Fruit fly (Drosophila melanogaster): ENCODE results near the gene CG4036.

The CG4036 gene

DNA sequence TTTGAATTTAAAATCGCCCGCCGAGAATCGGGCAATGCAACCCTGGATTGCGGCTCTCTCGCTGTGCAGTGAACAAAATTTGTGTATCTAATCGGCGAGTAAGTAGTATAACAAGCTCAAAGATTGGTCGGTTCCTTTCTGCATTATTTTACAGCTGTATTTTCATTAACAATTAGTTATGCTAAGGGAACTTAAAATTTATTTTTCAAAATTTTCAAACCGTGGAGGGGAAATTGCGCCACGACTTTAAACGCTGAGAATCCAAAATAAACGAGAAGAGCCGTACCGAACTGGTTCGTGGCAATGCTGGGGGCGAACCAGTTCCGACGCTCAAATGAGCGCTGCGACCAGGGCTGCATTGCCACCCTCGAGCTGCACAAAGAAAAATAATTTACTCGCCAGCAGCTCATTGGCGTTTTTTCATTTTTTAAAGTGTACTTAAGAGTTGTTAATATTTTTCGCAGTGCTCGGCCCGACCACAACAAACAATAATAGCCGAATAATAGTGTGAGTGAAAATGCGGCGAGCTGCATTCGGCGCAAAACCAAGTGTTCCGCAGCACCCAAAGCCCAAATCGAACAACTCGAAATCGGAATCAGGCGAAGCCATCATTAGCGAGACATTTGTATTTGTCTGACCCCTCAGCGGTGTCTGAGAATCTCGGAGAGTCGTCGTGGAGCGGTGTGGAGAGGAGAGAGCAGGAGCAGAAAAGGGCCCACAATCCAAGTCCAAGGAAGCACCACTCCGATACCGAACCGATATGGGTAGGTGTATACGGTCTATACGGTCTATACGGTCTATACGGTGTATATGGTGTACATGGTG is 32.5 kb upstream of the CG4036 start, which contains the start of gene zf30C (continued):
- TF ChIP-seq seq (GFP tag; IDR thresholded peaks at IDR 0.05) (peak; percentile 86), Ets97D (GFP tag; optimal IDR thresholded peaks at IDR 0.05) (peak; percentile 75), CG6765 (GFP tag; optimal IDR thresholded peaks at IDR 0.05) (peak; percentile 55), ase (GFP tag; IDR thresholded peaks at IDR 0.05) (peak; percentile 77), CG4854 (GFP tag; optimal IDR thresholded peaks at IDR 0.05) (peak; percentile 76), Lhr (GFP tag; optimal IDR thresholded peaks at IDR 0.05) (peak; percentile 69), B-H1 (GFP tag; IDR thresholded peaks at IDR 0.05) (peak; percentile 79), CG30020 (tag; optimal IDR thresholded peaks at IDR 0.05) (peak; percentile 37), lov (optimal IDR thresholded peaks at IDR 0.05) (no peak), lov (GFP tag; IDR thresholded peaks at IDR 0.05) (peak; percentile 81; the same call in 2 of the 3 replicates), CG4328 (GFP tag; optimal IDR thresholded peaks at IDR 0.05) (peak; percentile 75), Sry-δ (GFP tag; optimal IDR thresholded peaks at IDR 0.05) (peak; percentile 75), Stat92E (GFP tag; optimal IDR thresholded peaks at IDR 0.05) (peak in 1 of 3 experiments; percentile 33), fu2 (GFP tag; optimal IDR thresholded peaks at IDR 0.05) (peak; percentile 89), dmrt11E (tag; optimal IDR thresholded peaks at IDR 0.05) (peak; percentile 47), CG8944 (GFP tag; optimal IDR thresholded peaks at IDR 0.05) (peak; percentile 94), CG12744 (GFP tag; optimal IDR thresholded peaks at IDR 0.05) (peak; percentile 82), CG7357 (GFP tag; IDR thresholded peaks at IDR 0.05) (peak; percentile 63; the same call in 1 of the 3 replicates), CG13123 (GFP tag; optimal IDR thresholded peaks at IDR 0.05) (peak; percentile 78), Nf-YC (tag; optimal IDR thresholded peaks at IDR 0.05) (peak; percentile 69), CG9876 (GFP tag; optimal IDR thresholded peaks at IDR 0.05) (peak; percentile 85), HLH3B (GFP tag; IDR thresholded peaks at IDR 0.05) (peak; percentile 70), Drgx (GFP tag; IDR thresholded peaks at IDR 0.05) (peak; percentile 86), CG32767 (GFP tag; IDR thresholded peaks at IDR 0.05) (no peak; the same call in none of the 2 replicates), ewg (GFP tag; optimal IDR thresholded peaks at IDR 0.05) (peak; percentile 56), tup (GFP tag; optimal IDR thresholded peaks at IDR 0.05) (peak; percentile 79), onecut (GFP tag; IDR thresholded peaks at IDR 0.05) (peak; percentile 77), CG16863 (GFP tag; optimal IDR thresholded peaks at IDR 0.05) (peak; percentile 84), esg (GFP tag; conservative IDR thresholded peaks at IDR 0.05) (peak; percentile 49; the same call in 1 of the 2 replicates), mld (GFP tag; IDR thresholded peaks at IDR 0.05; ENCODE audit: partially characterized antibody) (no peak), run (tag; optimal IDR thresholded peaks at IDR 0.05) (peak; percentile 31), Hey (tag; optimal IDR thresholded peaks at IDR 0.05) (peak; percentile 28), CG43689 (GFP tag; IDR thresholded peaks at IDR 0.05) (peak; percentile 43; the same call in 1 of the 2 replicates), Aef1 (GFP tag; IDR thresholded peaks at IDR 0.05) (peak; percentile 87), oc (tag; optimal IDR thresholded peaks at IDR 0.05) (peak; percentile 42), Lpt (GFP tag; optimal IDR thresholded peaks at IDR 0.05) (no peak), Ptx1 (GFP tag; IDR thresholded peaks at IDR 0.05) (peak; percentile 85), Eip74EF (GFP tag; optimal IDR thresholded peaks at IDR 0.05) (peak in 1 of 2 experiments; percentile 57), CG31224 (GFP tag; IDR thresholded peaks at IDR 0.05) (peak; percentile 75), Hmx (GFP tag; optimal IDR thresholded peaks at IDR 0.05) (peak; percentile 67), ems (GFP tag; optimal IDR thresholded peaks at IDR 0.05) (peak; percentile 89), tgo (GFP tag; IDR thresholded peaks at IDR 0.05) (peak; percentile 78), CG31365 (tag; optimal IDR thresholded peaks at IDR 0.05) (peak; percentile 15), CG2712 (tag; optimal IDR thresholded peaks at IDR 0.05) (peak; percentile 79), CG11723 (GFP tag; optimal IDR thresholded peaks at IDR 0.05) (peak; percentile 78), slbo (GFP tag; IDR thresholded peaks at IDR 0.05) (peak; percentile 97), CG12391 (tag; optimal IDR thresholded peaks at IDR 0.05) (peak; percentile 79), NK7.1 (GFP tag; optimal IDR thresholded peaks at IDR 0.05) (peak; percentile 85), Hr51 (GFP tag; optimal IDR thresholded peaks at IDR 0.05) (peak; percentile 61 to 92)

Data from whole organism, embryonic.